Fruit fly (Drosophila melanogaster): ENCODE measurements around the gene Srr.

Gene Srr

dm6 chr3R:9388972-9389371 lies 23.8 kb downstream of the Srr start (continued):
- TF ChIP-seq spab (GFP tag; optimal IDR thresholded peaks at IDR 0.05): peak; percentile 76
- TF ChIP-seq Sox14 (GFP tag; optimal IDR thresholded peaks at IDR 0.05): no peak
- TF ChIP-seq Lpt (GFP tag; optimal IDR thresholded peaks at IDR 0.05): peak; percentile 9
- TF ChIP-seq pdm3 (GFP tag; optimal IDR thresholded peaks at IDR 0.05): no peak
- no peak for TF ChIP-seq CG3919 (GFP tag; optimal IDR thresholded peaks at IDR 0.05)
- TF ChIP-seq CG3032 (tag; optimal IDR thresholded peaks at IDR 0.05): peak; percentile 39
- TF ChIP-seq CG10631 (GFP tag; optimal IDR thresholded peaks at IDR 0.05): no peak
- TF ChIP-seq CG8119 (GFP tag; IDR thresholded peaks at IDR 0.05): peak; percentile 63; the same call in 1 of the 3 replicates
- TF ChIP-seq Sox15 (GFP tag; optimal IDR thresholded peaks at IDR 0.05): no peak
- TF ChIP-seq CG15336 (GFP tag; IDR thresholded peaks at IDR 0.05): peak; percentile 41; the same call in 1 of the 2 replicates
- no peak for TF ChIP-seq Hr39 (GFP tag; optimal IDR thresholded peaks at IDR 0.05)
- peak; percentile 88 for TF ChIP-seq CG6808 (GFP tag; optimal IDR thresholded peaks at IDR 0.05)
- TF ChIP-seq CG8632 (GFP tag; optimal IDR thresholded peaks at IDR 0.05): no peak
- peak; percentile 5 for TF ChIP-seq CG11762 (GFP tag; optimal IDR thresholded peaks at IDR 0.05; ENCODE audit: insufficient read depth)
- TF ChIP-seq net (GFP tag; optimal IDR thresholded peaks at IDR 0.05): peak; percentile 62
- TF ChIP-seq CG7368 (GFP tag; optimal IDR thresholded peaks at IDR 0.05): no peak
- TF ChIP-seq CG34406 (GFP tag; optimal IDR thresholded peaks at IDR 0.05): no peak
- TF ChIP-seq Sox102F (GFP tag; optimal IDR thresholded peaks at IDR 0.05): no peak
- TF ChIP-seq CG9139 (GFP tag; optimal IDR thresholded peaks at IDR 0.05): peak; percentile 75
- TF ChIP-seq CG32006 (GFP tag; optimal IDR thresholded peaks at IDR 0.05): peak; percentile 10

- TF ChIP-seq fkh (GFP tag; optimal IDR thresholded peaks at IDR 0.05) (peak; percentile 93), CG11762 (GFP tag; optimal IDR thresholded peaks at IDR 0.05; ENCODE audit: insufficient read depth) (no peak)
These were observed 25.0 kb downstream of the Srr start for dm6 chr3R:9390201-9390600.

dm6 chr3R:9392421-9392820 lies 27.2 kb downstream of the Srr start:
- TF ChIP-seq CG8319 (GFP tag; optimal IDR thresholded peaks at IDR 0.05): no peak
- TF ChIP-seq Sox102F (GFP tag; optimal IDR thresholded peaks at IDR 0.05): no peak
- TF ChIP-seq CG11294 (GFP tag; IDR thresholded peaks at IDR 0.05): no peak
- TF ChIP-seq CG31627 (GFP tag; optimal IDR thresholded peaks at IDR 0.05): no peak
- no peak for TF ChIP-seq Lpt (GFP tag; optimal IDR thresholded peaks at IDR 0.05)
- TF ChIP-seq Hr4 (GFP tag; optimal IDR thresholded peaks at IDR 0.05): no peak
- TF ChIP-seq CG10669 (GFP tag; optimal IDR thresholded peaks at IDR 0.05): no peak
- TF ChIP-seq CG3032 (tag; optimal IDR thresholded peaks at IDR 0.05): no peak
- no peak for TF ChIP-seq fd59A (GFP tag; optimal IDR thresholded peaks at IDR 0.05)
- no peak for TF ChIP-seq dsx (GFP tag; optimal IDR thresholded peaks at IDR 0.05; ENCODE audit: poor library complexity, severe bottlenecking)
- no peak for TF ChIP-seq spab (GFP tag; optimal IDR thresholded peaks at IDR 0.05)
- TF ChIP-seq CG4318 (GFP tag; optimal IDR thresholded peaks at IDR 0.05): no peak
- TF ChIP-seq CG7368 (GFP tag; optimal IDR thresholded peaks at IDR 0.05): no peak
- no peak for TF ChIP-seq Eip75B (GFP tag; optimal IDR thresholded peaks at IDR 0.05)
- no peak for TF ChIP-seq Ets96B (tag; optimal IDR thresholded peaks at IDR 0.05)
- TF ChIP-seq Hr38 (GFP tag; optimal IDR thresholded peaks at IDR 0.05): no peak
- no peak for TF ChIP-seq esn (GFP tag; optimal IDR thresholded peaks at IDR 0.05)
- no peak for TF ChIP-seq CG8119 (GFP tag; IDR thresholded peaks at IDR 0.05)
- no peak for TF ChIP-seq topi (GFP tag; optimal IDR thresholded peaks at IDR 0.05)

- TF ChIP-seq CG3032 (tag; optimal IDR thresholded peaks at IDR 0.05) (peak; percentile 98), achi (GFP tag; optimal IDR thresholded peaks at IDR 0.05) (peak; percentile 95), Sox15 (GFP tag; optimal IDR thresholded peaks at IDR 0.05) (peak; percentile 70), spab (GFP tag; optimal IDR thresholded peaks at IDR 0.05) (peak; percentile 96), Eip78C (GFP tag) (peak; percentile 98), Lpt (GFP tag; optimal IDR thresholded peaks at IDR 0.05) (peak; percentile 96), Blimp-1 (GFP tag; optimal IDR thresholded peaks at IDR 0.05) (peak; percentile 82), CG32006 (GFP tag; optimal IDR thresholded peaks at IDR 0.05) (peak; percentile 95), svp (GFP tag) (peak; percentile 94), acj6 (GFP tag; optimal IDR thresholded peaks at IDR 0.05) (peak; percentile 95), CG8319 (GFP tag; optimal IDR thresholded peaks at IDR 0.05) (peak; percentile 93), CG11902 (GFP tag; optimal IDR thresholded peaks at IDR 0.05) (peak; percentile 78), Sox14 (GFP tag; optimal IDR thresholded peaks at IDR 0.05) (peak; percentile 97), CG6792 (GFP tag; optimal IDR thresholded peaks at IDR 0.05) (peak; percentile 94), CG11294 (GFP tag; IDR thresholded peaks at IDR 0.05) (peak; percentile 83), CG16779 (tag; optimal IDR thresholded peaks at IDR 0.05) (peak; percentile 92), CG7368 (GFP tag; optimal IDR thresholded peaks at IDR 0.05) (peak; percentile 93), Eip75B (GFP tag; optimal IDR thresholded peaks at IDR 0.05) (peak; percentile 94), Ets21C (GFP tag; optimal IDR thresholded peaks at IDR 0.05) (peak; percentile 87), Eip93F (GFP tag; optimal IDR thresholded peaks at IDR 0.05) (peak; percentile 70), CG1621 (tag; optimal IDR thresholded peaks at IDR 0.05) (peak; percentile 96)
These were observed 28.4 kb downstream of the Srr start for dm6 chr3R:9393542-9394025.

All from whole organism, prepupa.